Fruit fly (Drosophila melanogaster) whole organism, embryonic: Measurements from ENCODE around the gene CG31638.

Experiments
- Adf1 ChIP-seq: fragments of 200-800 bp; sonication (Bioruptor generic); IDR thresholded peaks from 2 replicates; pipeline ENCODE4 v1.3.6; 2022; ENCODE audit warnings: missing biosample characterization, missing genetic modification characterization
- B-H2 ChIP-seq: fragments of 200-800 bp; sonication (Bioruptor generic); optimal IDR thresholded peaks from 2 replicates; lab custom pipeline; 2018; ENCODE audit warnings: missing biosample characterization, mild to moderate bottlenecking, missing genetic modification characterization
- BEAF-32 ChIP-seq: fragments of 200-800 bp; sonication (Bioruptor generic); optimal IDR thresholded peaks from 3 replicates; lab custom pipeline; 2017; ENCODE audit warnings: missing biosample characterization, missing genetic modification characterization, mild to moderate bottlenecking, moderate library complexity, missing genetic modification reagents
- CG10321 ChIP-seq: fragments of 200-800 bp; sonication (Bioruptor generic); IDR thresholded peaks from 2 replicates; pipeline ENCODE4 v1.3.6; 2022; ENCODE audit warnings: missing biosample characterization, missing genetic modification characterization
- CG10565 ChIP-seq: fragments of 200-800 bp; sonication (Bioruptor generic); optimal IDR thresholded peaks from 3 replicates; lab custom pipeline; 2016; ENCODE audit warnings: missing biosample characterization, mild to moderate bottlenecking, missing genetic modification characterization
- CG11456 ChIP-seq: fragments of 200-800 bp; sonication (Bioruptor generic); IDR thresholded peaks from 3 replicates; pipeline ENCODE4 v1.3.6; 2022; ENCODE audit warnings: missing biosample characterization, missing genetic modification characterization
- CG11560 ChIP-seq: fragments of 200-800 bp; sonication (Bioruptor generic); IDR thresholded peaks from 3 replicates; pipeline ENCODE4 v1.3.6; 2022; ENCODE audit warnings: missing biosample characterization, missing genetic modification characterization
- CG15073 ChIP-seq: fragments of 200-800 bp; sonication (Bioruptor generic); optimal IDR thresholded peaks from 2 replicates; lab custom pipeline; 2016; ENCODE audit warnings: missing biosample characterization, missing genetic modification characterization
- CG15479 ChIP-seq: fragments of 200-800 bp; sonication (Bioruptor generic); optimal IDR thresholded peaks from 3 replicates; lab custom pipeline; 2019; ENCODE audit warnings: missing biosample characterization, mild to moderate bottlenecking, missing genetic modification characterization, moderate library complexity
- CG18476 ChIP-seq: fragments of 200-800 bp; sonication (Bioruptor generic); optimal IDR thresholded peaks from 2 replicates; lab custom pipeline; 2016; ENCODE audit warnings: missing biosample characterization, mild to moderate bottlenecking, missing genetic modification characterization
- CG33557 ChIP-seq: fragments of 200-800 bp; sonication (Bioruptor generic); optimal IDR thresholded peaks from 2 replicates; lab custom pipeline; 2019; ENCODE audit warnings: missing biosample characterization, mild to moderate bottlenecking, missing genetic modification characterization, moderate library complexity
- CG3995 ChIP-seq: fragments of 200-800 bp; sonication (Bioruptor generic); optimal IDR thresholded peaks from 3 replicates; lab custom pipeline; 2016; ENCODE audit warnings: missing biosample characterization, missing genetic modification characterization
- CG4617 ChIP-seq: fragments of 200-800 bp; sonication (Bioruptor generic); optimal IDR thresholded peaks from 3 replicates; lab custom pipeline; 2016; ENCODE audit warnings: missing biosample characterization, missing genetic modification characterization, borderline replicate concordance
- CG4730 ChIP-seq: fragments of 200-800 bp; sonication (Bioruptor generic); IDR thresholded peaks from 2 replicates; pipeline ENCODE4 v1.3.6; 2022; ENCODE audit warnings: missing biosample characterization, missing genetic modification characterization
- CG5245 ChIP-seq: fragments of 200-800 bp; sonication (Bioruptor generic); optimal IDR thresholded peaks from 3 replicates; lab custom pipeline; 2016; ENCODE audit warnings: missing biosample characterization, missing genetic modification characterization
- CG6175 ChIP-seq: fragments of 200-800 bp; sonication (Bioruptor generic); IDR thresholded peaks from 3 replicates; pipeline ENCODE4 v1.3.6; 2022; ENCODE audit warnings: missing biosample characterization, missing genetic modification characterization
- CG7556 ChIP-seq: fragments of 200-800 bp; sonication (Bioruptor generic); optimal IDR thresholded peaks from 2 replicates; lab custom pipeline; 2017; ENCODE audit warnings: missing biosample characterization, mild to moderate bottlenecking, missing genetic modification characterization
- CG9215 ChIP-seq: fragments of 200-800 bp; sonication (Bioruptor generic); IDR thresholded peaks from 2 replicates; pipeline ENCODE4 v1.3.6; 2022; ENCODE audit warnings: missing biosample characterization, missing genetic modification characterization
- CG9609 ChIP-seq: fragments of 200-800 bp; sonication (Bioruptor generic); optimal IDR thresholded peaks from 3 replicates; lab custom pipeline; 2016; ENCODE audit warnings: missing biosample characterization, missing genetic modification characterization
- CG9797 ChIP-seq: fragments of 200-800 bp; sonication (Bioruptor generic); optimal IDR thresholded peaks from 3 replicates; lab custom pipeline; 2018; ENCODE audit warnings: missing biosample characterization, mild to moderate bottlenecking, missing genetic modification characterization
- Camta ChIP-seq: fragments of 200-800 bp; sonication (Bioruptor generic); optimal IDR thresholded peaks from 2 replicates; lab custom pipeline; 2016; ENCODE audit warnings: missing biosample characterization, missing genetic modification characterization
- CoRest ChIP-seq: fragments of 200-800 bp; sonication (Bioruptor generic); optimal IDR thresholded peaks from 3 replicates; lab custom pipeline; 2018; ENCODE audit warnings: missing biosample characterization, mild to moderate bottlenecking, missing genetic modification characterization, moderate library complexity
- Fer2 ChIP-seq: fragments of 200-800 bp; sonication (Bioruptor generic); optimal IDR thresholded peaks from 2 replicates; lab custom pipeline; 2018; ENCODE audit warnings: missing biosample characterization, mild to moderate bottlenecking, missing genetic modification characterization, moderate library complexity
- HLH4C ChIP-seq: fragments of 200-800 bp; sonication (Bioruptor generic); IDR thresholded peaks from 3 replicates; pipeline ENCODE4 v1.3.6; 2022; ENCODE audit warnings: missing biosample characterization, missing genetic modification characterization; ENCODE audit not compliant: partially characterized antibody
- HLH54F ChIP-seq: fragments of 200-800 bp; sonication (Bioruptor generic); optimal IDR thresholded peaks from 3 replicates; lab custom pipeline; 2016; ENCODE audit warnings: missing biosample characterization, missing genetic modification characterization
- Hr3 ChIP-seq: fragments of 200-800 bp; sonication (Bioruptor generic); optimal IDR thresholded peaks from 3 replicates; lab custom pipeline; 2016; ENCODE audit warnings: missing biosample characterization, missing genetic modification characterization
- Mes4 ChIP-seq: fragments of 200-800 bp; sonication (Bioruptor generic); optimal IDR thresholded peaks from 2 replicates; lab custom pipeline; 2016; ENCODE audit warnings: missing biosample characterization, missing genetic modification characterization
- Nf-YC ChIP-seq: fragments of 200-800 bp; optimal IDR thresholded peaks from 3 replicates; lab custom pipeline; 2019; ENCODE audit warnings: missing biosample characterization, mild to moderate bottlenecking, missing genetic modification characterization, moderate library complexity
- Oli ChIP-seq: fragments of 200-800 bp; sonication (Bioruptor generic); optimal IDR thresholded peaks from 2 replicates; lab custom pipeline; 2018; ENCODE audit warnings: missing biosample characterization, mild to moderate bottlenecking, missing genetic modification characterization, moderate library complexity
- Ptx1 ChIP-seq: fragments of 200-800 bp; sonication (Bioruptor generic); IDR thresholded peaks from 2 replicates; pipeline ENCODE4 v1.3.6; 2022; ENCODE audit warnings: missing biosample characterization, missing genetic modification characterization
- Ssrp ChIP-seq: fragments of 200-800 bp; sonication (Bioruptor generic); optimal IDR thresholded peaks from 2 replicates; lab custom pipeline; 2018; ENCODE audit warnings: missing biosample characterization, mild to moderate bottlenecking, missing genetic modification characterization, moderate library complexity
- bcd ChIP-seq: fragments of 200-800 bp; sonication (Bioruptor generic); optimal IDR thresholded peaks from 2 replicates; lab custom pipeline; 2017; ENCODE audit warnings: missing biosample characterization, mild to moderate bottlenecking, missing genetic modification characterization
- btn ChIP-seq: fragments of 200-800 bp; sonication (Bioruptor generic); optimal IDR thresholded peaks from 2 replicates; lab custom pipeline; 2016; ENCODE audit warnings: missing biosample characterization, missing genetic modification characterization
- croc ChIP-seq: fragments of 200-800 bp; sonication (Bioruptor generic); conservative IDR thresholded peaks from 3 replicates; pipeline ENCODE4 v1.3.6; 2022; ENCODE audit warnings: missing biosample characterization, missing genetic modification characterization
- dmrt11E ChIP-seq: fragments of 200-800 bp; sonication (Bioruptor generic); optimal IDR thresholded peaks from 3 replicates; lab custom pipeline; 2018; ENCODE audit warnings: missing biosample characterization, mild to moderate bottlenecking, missing genetic modification characterization, moderate library complexity
- ems ChIP-seq: fragments of 200-800 bp; sonication (Bioruptor generic); optimal IDR thresholded peaks from 3 replicates; lab custom pipeline; 2016; ENCODE audit warnings: missing biosample characterization, missing genetic modification characterization
- gce ChIP-seq: fragments of 200-800 bp; sonication (Bioruptor generic); IDR thresholded peaks from 3 replicates; pipeline ENCODE4 v1.3.6; 2022; ENCODE audit warnings: missing biosample characterization, missing genetic modification characterization
- gsb ChIP-seq: fragments of 200-800 bp; sonication (Bioruptor generic); IDR thresholded peaks from 2 replicates; pipeline ENCODE4 v1.3.6; 2022; ENCODE audit warnings: missing biosample characterization, missing genetic modification characterization
- hth ChIP-seq: fragments of >200 bp; optimal IDR thresholded peaks from 2 replicates; lab custom pipeline; 2017; ENCODE audit warnings: inconsistent platforms
- kni ChIP-seq: fragments of 200-800 bp; sonication (Bioruptor generic); optimal IDR thresholded peaks from 3 replicates; lab custom pipeline; 2017; ENCODE audit warnings: mild to moderate bottlenecking, missing biosample characterization, missing genetic modification reagents, missing genetic modification characterization
- odd ChIP-seq: fragments of 200-800 bp; sonication (Bioruptor generic); optimal IDR thresholded peaks from 2 replicates; lab custom pipeline; 2017; ENCODE audit warnings: missing biosample characterization, mild to moderate bottlenecking, missing genetic modification characterization
- pan ChIP-seq, 4 experiments: fragments of >200 bp in 3 of 4; fragments of 200-800 bp in 1 of 4; sonication (Bioruptor generic) in 1 of 4; optimal IDR thresholded peaks in 3 of 4; IDR thresholded peaks in 1 of 4; 2 replicates each; pipeline versions ENCODE4 v1.3.6 to Lab custom; 2017 to 2022; ENCODE audit warnings: missing biosample characterization in 2 of 4, missing genetic modification characterization in 2 of 4, mixed read lengths in 1 of 4
- pnt ChIP-seq: fragments of 200-800 bp; sonication (Bioruptor generic); optimal IDR thresholded peaks from 3 replicates; lab custom pipeline; 2016; ENCODE audit warnings: missing biosample characterization, missing genetic modification characterization
- sna ChIP-seq: fragments of 200-800 bp; sonication (Bioruptor generic); IDR thresholded peaks from 2 replicates; pipeline ENCODE4 v1.3.6; 2022; ENCODE audit warnings: missing biosample characterization, missing genetic modification characterization; ENCODE audit not compliant: partially characterized antibody
- sr ChIP-seq: fragments of 200-800 bp; sonication (Bioruptor generic); IDR thresholded peaks from 3 replicates; pipeline ENCODE4 v1.3.6; 2022; ENCODE audit warnings: missing biosample characterization, missing genetic modification characterization
- stwl ChIP-seq: fragments of 200-800 bp; sonication (Bioruptor generic); optimal IDR thresholded peaks from 3 replicates; lab custom pipeline; 2018; ENCODE audit warnings: missing biosample characterization, mild to moderate bottlenecking, missing genetic modification characterization, moderate library complexity
- tgo ChIP-seq: fragments of 200-800 bp; sonication (Bioruptor generic); IDR thresholded peaks from 3 replicates; pipeline ENCODE4 v1.3.6; 2022; ENCODE audit warnings: missing biosample characterization, missing genetic modification characterization
- tio ChIP-seq: fragments of 200-800 bp; sonication (Bioruptor generic); optimal IDR thresholded peaks from 2 replicates; lab custom pipeline; 2017; ENCODE audit warnings: missing biosample characterization, missing genetic modification characterization, inconsistent platforms
- trh ChIP-seq: fragments of 200-800 bp; sonication (Bioruptor generic); optimal IDR thresholded peaks from 2 replicates; lab custom pipeline; 2016; ENCODE audit warnings: missing biosample characterization, missing genetic modification characterization
- zfh2 ChIP-seq: fragments of 200-800 bp; sonication (Bioruptor generic); optimal IDR thresholded peaks from 2 replicates; lab custom pipeline; 2016; ENCODE audit warnings: missing biosample characterization, missing genetic modification characterization

Gene CG31638

dm6 chr2L:6465497-6465896 lies 25.4 kb upstream of the CG31638 start, which contains the start of gene Rchy1 (continued):
- TF ChIP-seq Nf-YC (tag; lab: Kevin White, UChicago) (peak; percentile 35), bcd (GFP tag; lab: Kevin White, UChicago) (peak; percentile 12), kni (GFP tag; lab: Kevin White, UChicago) (no peak), croc (GFP tag; lab: Robert Waterston, UW) (no peak)

DNA sequence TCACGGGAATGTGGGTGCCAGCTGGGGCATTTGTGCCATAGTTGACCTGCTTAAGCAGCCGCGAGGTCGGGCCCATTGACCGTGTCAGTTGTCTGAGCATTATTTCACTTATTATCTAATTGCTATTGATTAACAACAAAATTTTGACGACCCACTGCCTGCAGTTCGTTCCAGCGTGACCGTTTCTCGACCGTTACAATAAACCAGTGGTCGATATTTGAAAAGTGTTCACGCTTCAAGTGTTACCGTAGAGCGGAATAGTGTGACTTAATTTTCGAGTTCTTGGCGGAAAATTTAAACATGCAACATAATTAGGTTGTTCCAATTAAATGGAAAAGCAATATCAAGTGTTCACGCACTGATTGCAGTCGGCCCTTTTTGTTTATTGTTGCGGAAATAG lies 23.4 kb upstream of the CG31638 start, which contains the start of gene HemK1:
TSS of gene HemK1 (minus strand) at position 190 of the 400 bp plus-strand sequence.
- TF ChIP-seq BEAF-32 (GFP tag; lab: Kevin White, UChicago) (peak; percentile 69), tgo (GFP tag; lab: Robert Waterston, UW) (no peak), HLH54F (peak; percentile 7), stwl (tag; lab: Kevin White, UChicago) (peak; percentile 66), HLH4C (GFP tag; lab: Robert Waterston, UW) (no peak), CG4617 (GFP tag; lab: Kevin White, UChicago) (peak; percentile 55), odd (GFP tag; lab: Kevin White, UChicago) (no peak), Ptx1 (GFP tag; lab: Robert Waterston, UW) (no peak), Hr3 (peak; percentile 4), zfh2 (GFP tag; lab: Kevin White, UChicago) (peak; percentile 4), CG4730 (GFP tag; lab: Robert Waterston, UW) (no peak), Mes4 (GFP tag; lab: Kevin White, UChicago) (no peak), pan (optimal IDR thresholded peaks at IDR 0.05; lab: Kevin White, UChicago) (no peak), pan (GFP tag; optimal IDR thresholded peaks at IDR 0.05 in 1 of 2, IDR thresholded peaks at IDR 0.05 in 1 of 2) (no peak), CG9797 (GFP tag; lab: Kevin White, UChicago) (peak; percentile 99), dmrt11E (tag; lab: Kevin White, UChicago) (no peak), CG33557 (no peak), CG15479 (GFP tag; lab: Kevin White, UChicago) (no peak), ems (GFP tag; lab: Kevin White, UChicago) (no peak), Camta (no peak), Adf1 (GFP tag; lab: Robert Waterston, UW) (0 out of 2 replicates have a peak, but pooled peaks have one; percentile 25), hth (lab: Kevin White, UChicago) (no peak), CG15073 (no peak), trh (no peak), Oli (no peak), btn (GFP tag; lab: Kevin White, UChicago) (no peak), tio (GFP tag; lab: Kevin White, UChicago) (no peak), CG5245 (GFP tag; lab: Kevin White, UChicago) (no peak), CoRest (tag; lab: Kevin White, UChicago) (peak; percentile 54), CG11456 (no peak), gce (GFP tag; lab: Robert Waterston, UW) (no peak), CG18476 (GFP tag; lab: Kevin White, UChicago) (no peak), pnt (no peak), CG10565 (GFP tag; lab: Kevin White, UChicago) (no peak), CG11560 (tag; lab: Robert Waterston, UW) (no peak), Fer2 (tag; lab: Kevin White, UChicago) (no peak), Ssrp (tag; lab: Kevin White, UChicago) (no peak), CG10321 (no peak), CG9215 (GFP tag; lab: Robert Waterston, UW) (no peak), CG3995 (GFP tag; lab: Kevin White, UChicago) (peak; percentile 50), CG7556 (GFP tag; lab: Kevin White, UChicago) (no peak), CG9609 (GFP tag; lab: Kevin White, UChicago) (no peak), gsb (GFP tag; lab: Robert Waterston, UW) (no peak), CG6175 (GFP tag; lab: Robert Waterston, UW) (no peak), B-H2 (GFP tag; lab: Kevin White, UChicago) (peak; percentile 28), sna (GFP tag; lab: Robert Waterston, UW) (peak; percentile 7; the same call in 1 of the 2 replicates), sr (GFP tag; lab: Robert Waterston, UW) (no peak)
